Worm (Caenorhabditis elegans) whole organism, midembryonic: ENCODE results near the gene nep-16.

ENCODE experiments used
- T22C8.4 ChIP-seq: fragments of 200-800 bp; sonication (Bioruptor generic); IDR thresholded peaks from 2 replicates; pipeline ENCODE4 v1.3.6; 2022; ENCODE audit warnings: missing genetic modification characterization, missing compliant biosample characterization
- cog-1 ChIP-seq: sonication (generic microtip); optimal IDR thresholded peaks from 2 replicates; lab custom pipeline; 2016; ENCODE audit warnings: missing genetic modification characterization, missing compliant biosample characterization
- flt-1 ChIP-seq: fragments of 200-800 bp; sonication (Bioruptor generic); IDR thresholded peaks from 2 replicates; pipeline ENCODE4 v1.3.6; 2022; ENCODE audit warnings: missing genetic modification characterization, missing compliant biosample characterization
- klf-2 ChIP-seq: fragments of 200-800 bp; sonication (Bioruptor generic); conservative IDR thresholded peaks from 2 replicates; pipeline ENCODE4 v1.3.6; 2022; ENCODE audit warnings: missing genetic modification reagents, missing genetic modification characterization, missing compliant biosample characterization
- med-1 ChIP-seq: sonication (generic microtip); optimal IDR thresholded peaks from 2 replicates; lab custom pipeline; 2017; ENCODE audit warnings: missing genetic modification characterization, mild to moderate bottlenecking, missing compliant biosample characterization, antibody characterized with exemption, missing genetic modification reagents; ENCODE audit not compliant: insufficient read depth
- ref-1 ChIP-seq: fragments of 200-800 bp; sonication (Bioruptor generic); conservative IDR thresholded peaks from 2 replicates; pipeline ENCODE4 v1.3.6; 2022; ENCODE audit warnings: missing genetic modification reagents, missing genetic modification characterization, missing compliant biosample characterization
- tab-1 ChIP-seq: fragments of 200-800 bp; sonication (Bioruptor generic); IDR thresholded peaks from 2 replicates; pipeline ENCODE4 v1.3.6; 2022; ENCODE audit warnings: missing genetic modification characterization, missing compliant biosample characterization
- ztf-23 ChIP-seq: fragments of 200-800 bp; sonication (Bioruptor generic); IDR thresholded peaks from 2 replicates; pipeline ENCODE4 v1.3.6; 2022; ENCODE audit warnings: missing genetic modification reagents, missing genetic modification characterization, missing compliant biosample characterization
- ztf-29 ChIP-seq: fragments of 200-800 bp; sonication (Bioruptor generic); IDR thresholded peaks from 2 replicates; pipeline ENCODE4 v1.3.6; 2022; ENCODE audit warnings: missing genetic modification reagents, missing genetic modification characterization, missing compliant biosample characterization

ce11 chrIV:7633020-7633419, 8.6 kb downstream of the nep-16 start, which contains the start of gene plp-1:
- TF ChIP-seq cog-1 (tag; lab: Kevin White, UChicago) (no peak), klf-2 (GFP tag; lab: Robert Waterston, UW) (no peak), T22C8.4 (GFP tag; lab: Robert Waterston, UW) (no peak), tab-1 (no peak), flt-1 (GFP tag; lab: Robert Waterston, UW) (no peak), ref-1 (GFP tag; lab: Robert Waterston, UW) (no peak), ztf-29 (GFP tag; lab: Robert Waterston, UW) (no peak), ztf-23 (GFP tag; lab: Robert Waterston, UW) (no peak), med-1 (GFP tag; lab: Kevin White, UChicago) (no peak)
